Worm (Caenorhabditis elegans) whole organism, L3 larva: ENCODE results near the gene T26H5.10.

Experiments used
- ama-1 ChIP-seq: fragments of 150-350 bp; optimal IDR thresholded peaks from 2 replicates; lab custom pipeline; 2018
- mdl-1 ChIP-seq: fragments of 150-350 bp; optimal IDR thresholded peaks from 2 replicates; lab custom pipeline; 2014; ENCODE audit warnings: missing biosample characterization, missing genetic modification characterization
- nhr-77 ChIP-seq: fragments of 150-350 bp; optimal IDR thresholded peaks from 2 replicates; lab custom pipeline; 2014; ENCODE audit warnings: missing biosample characterization, missing genetic modification characterization
- pha-4 ChIP-seq: fragments of 150-350 bp; optimal IDR thresholded peaks from 2 replicates; lab custom pipeline; 2014; ENCODE audit warnings: missing biosample characterization, missing genetic modification reagents, missing genetic modification characterization
- snpc-4 ChIP-seq: fragments of 150-350 bp; optimal IDR thresholded peaks from 2 replicates; lab custom pipeline; 2014; ENCODE audit warnings: missing biosample characterization, missing genetic modification characterization
- ztf-4 ChIP-seq: fragments of 150-350 bp; optimal IDR thresholded peaks from 2 replicates; lab custom pipeline; 2014; ENCODE audit warnings: missing biosample characterization, missing genetic modification characterization

ce11 chrV:15423601-15424000, 20.0 kb downstream of the T26H5.10 start, which contains the start of gene fbxa-104:
- TF ChIP-seq mdl-1 = no peak
- no peak for TF ChIP-seq pha-4 (tag; lab: Kevin White, UChicago)
- TF ChIP-seq nhr-77 = no peak
- no peak for TF ChIP-seq snpc-4 (tag; lab: Kevin White, UChicago)
- TF ChIP-seq ama-1 (lab: Kevin White, UChicago) = no peak
- TF ChIP-seq ztf-4 (tag; lab: Kevin White, UChicago) = no peak
